Fruit fly (Drosophila melanogaster): ENCODE results near the gene CG44098.

Gene CG44098

dm6 chr3R:4811936-4812534 lies 39.0 kb upstream of the CG44098 start, which contains the start of the genes Hus1-like and ctrip:
TSS of gene Hus1-like (minus strand) at chr3R:4812096.
TSS of gene ctrip (minus strand) at chr3R:4812096.
- TF ChIP-seq CG13775 (GFP tag; optimal IDR thresholded peaks at IDR 0.05), result peak; percentile 15
- TF ChIP-seq pum (GFP tag; optimal IDR thresholded peaks at IDR 0.05), result no peak
- no peak for TF ChIP-seq ftz-f1 (GFP tag; optimal IDR thresholded peaks at IDR 0.05)
- peak; percentile 68; the same call in 1 of the 3 replicates for TF ChIP-seq CG34422 (GFP tag; IDR thresholded peaks at IDR 0.05)
- no peak for TF ChIP-seq CG8281 (tag; optimal IDR thresholded peaks at IDR 0.05)
- peak; percentile 0 for TF ChIP-seq az2 (GFP tag; optimal IDR thresholded peaks at IDR 0.05)
- TF ChIP-seq Gug (GFP tag; IDR thresholded peaks at IDR 0.05), result no peak; the same call in 3 of the 4 replicates
- TF ChIP-seq CG10321 (GFP tag; IDR thresholded peaks at IDR 0.05), result no peak
- peak; percentile 7 for TF ChIP-seq BtbVII (GFP tag; optimal IDR thresholded peaks at IDR 0.05)
- TF ChIP-seq CG13424 (tag; optimal IDR thresholded peaks at IDR 0.05), result no peak
- no peak for TF ChIP-seq wor (GFP tag; IDR thresholded peaks at IDR 0.05)
- peak; percentile 46 for TF ChIP-seq YL-1 (GFP tag; optimal IDR thresholded peaks at IDR 0.05)
- TF ChIP-seq CG18262 (tag; optimal IDR thresholded peaks at IDR 0.05), result no peak
- no peak for TF ChIP-seq hkb (optimal IDR thresholded peaks at IDR 0.05)
- peak; percentile 23; the same call in 1 of the 2 replicates for TF ChIP-seq hkb (GFP tag; IDR thresholded peaks at IDR 0.05)
- TF ChIP-seq sd (tag; optimal IDR thresholded peaks at IDR 0.05), result peak; percentile 38
- peak; percentile 94 for TF ChIP-seq wek (GFP tag; optimal IDR thresholded peaks at IDR 0.05)
- no peak for TF ChIP-seq sr (GFP tag; IDR thresholded peaks at IDR 0.05)
- peak; percentile 69 for TF ChIP-seq amos (GFP tag; IDR thresholded peaks at IDR 0.05; ENCODE audit: partially characterized antibody)
- no peak for TF ChIP-seq wdn (GFP tag; IDR thresholded peaks at IDR 0.05)
- peak; percentile 37; the same call in 1 of the 2 replicates for TF ChIP-seq inv (GFP tag; IDR thresholded peaks at IDR 0.05; ENCODE audit: partially characterized antibody)
- TF ChIP-seq CG2678 (tag; optimal IDR thresholded peaks at IDR 0.05), result no peak
- peak; percentile 36 for TF ChIP-seq CG11723 (GFP tag; optimal IDR thresholded peaks at IDR 0.05)
- peak; percentile 33 for TF ChIP-seq phol (tag; optimal IDR thresholded peaks at IDR 0.05)
- no peak for TF ChIP-seq CG17385 (GFP tag; optimal IDR thresholded peaks at IDR 0.05)
- TF ChIP-seq CG9609 (GFP tag; optimal IDR thresholded peaks at IDR 0.05), result no peak
- peak; percentile 33 for TF ChIP-seq nmo (GFP tag; optimal IDR thresholded peaks at IDR 0.05)
- TF ChIP-seq CG9876 (GFP tag; optimal IDR thresholded peaks at IDR 0.05), result peak; percentile 7
- TF ChIP-seq HLHmδ (GFP tag; optimal IDR thresholded peaks at IDR 0.05), result peak; percentile 8
- no peak for TF ChIP-seq Taf1 (GFP tag; IDR thresholded peaks at IDR 0.05)
- peak; percentile 21 for TF ChIP-seq CG33557 (GFP tag; optimal IDR thresholded peaks at IDR 0.05)
- no peak for TF ChIP-seq Oli (tag; optimal IDR thresholded peaks at IDR 0.05)
- TF ChIP-seq Vsx1 (GFP tag; optimal IDR thresholded peaks at IDR 0.05), result no peak
- no peak for TF ChIP-seq caup (GFP tag; optimal IDR thresholded peaks at IDR 0.05; ENCODE audit: severe bottlenecking)
- no peak for TF ChIP-seq CG43689 (GFP tag; IDR thresholded peaks at IDR 0.05)
- TF ChIP-seq trem (tag; optimal IDR thresholded peaks at IDR 0.05), result peak; percentile 32
- TF ChIP-seq CG6654 (GFP tag; optimal IDR thresholded peaks at IDR 0.05), result no peak
- TF ChIP-seq kay (GFP tag; optimal IDR thresholded peaks at IDR 0.05), result no peak
- no peak for TF ChIP-seq cg (GFP tag; optimal IDR thresholded peaks at IDR 0.05)
- no peak for TF ChIP-seq HHEX (GFP tag; optimal IDR thresholded peaks at IDR 0.05)
- TF ChIP-seq Adf1 (GFP tag; IDR thresholded peaks at IDR 0.05), result no peak
- peak; percentile 54 for TF ChIP-seq CG34224 (GFP tag; IDR thresholded peaks at IDR 0.05; ENCODE audit: partially characterized antibody)
- no peak for TF ChIP-seq prd (optimal IDR thresholded peaks at IDR 0.05)
- peak; percentile 45; the same call in 2 of the 3 replicates for TF ChIP-seq prd (GFP tag; IDR thresholded peaks at IDR 0.05)
- TF ChIP-seq so (GFP tag; IDR thresholded peaks at IDR 0.05), result no peak
- no peak for TF ChIP-seq unpg (GFP tag; optimal IDR thresholded peaks at IDR 0.05)
- TF ChIP-seq H2.0 (GFP tag; IDR thresholded peaks at IDR 0.05), result peak; percentile 26; the same call in 1 of the 2 replicates
- peak; percentile 48 for TF ChIP-seq CG2712 (tag; optimal IDR thresholded peaks at IDR 0.05)
- TF ChIP-seq knrl (GFP tag; IDR thresholded peaks at IDR 0.05; ENCODE audit: partially characterized antibody), result peak; percentile 40; the same call in 1 of the 3 replicates
- no peak for TF ChIP-seq tx (GFP tag; optimal IDR thresholded peaks at IDR 0.05)
